Fruit fly (Drosophila melanogaster): ENCODE data around the gene jdp.

- no peak for TF ChIP-seq D1 (tag; optimal IDR thresholded peaks at IDR 0.05)
- peak; percentile 52; the same call in 1 of the 2 replicates for TF ChIP-seq Ets98B (GFP tag; IDR thresholded peaks at IDR 0.05)
- peak; percentile 73; the same call in 2 of the 3 replicates for TF ChIP-seq fd96Ca (GFP tag; IDR thresholded peaks at IDR 0.05)
- TF ChIP-seq Pif1B (GFP tag; optimal IDR thresholded peaks at IDR 0.05) = no peak
- peak; percentile 64 for TF ChIP-seq CG4496 (GFP tag; IDR thresholded peaks at IDR 0.05)
- no peak for TF ChIP-seq Snoo (tag; optimal IDR thresholded peaks at IDR 0.05)
- no peak for TF ChIP-seq CG9948 (tag; optimal IDR thresholded peaks at IDR 0.05)
- TF ChIP-seq CG13204 (GFP tag; optimal IDR thresholded peaks at IDR 0.05) = no peak
- no peak for TF ChIP-seq EcR (GFP tag; optimal IDR thresholded peaks at IDR 0.05)
- TF ChIP-seq CG8301 (tag; optimal IDR thresholded peaks at IDR 0.05) = peak; percentile 53
These were observed 4.4 kb upstream of the jdp start for dm6 chr3R:30531129-30531708.
